Fruit fly (Drosophila melanogaster): ENCODE measurements around the gene bma.

The bma gene

DNA sequence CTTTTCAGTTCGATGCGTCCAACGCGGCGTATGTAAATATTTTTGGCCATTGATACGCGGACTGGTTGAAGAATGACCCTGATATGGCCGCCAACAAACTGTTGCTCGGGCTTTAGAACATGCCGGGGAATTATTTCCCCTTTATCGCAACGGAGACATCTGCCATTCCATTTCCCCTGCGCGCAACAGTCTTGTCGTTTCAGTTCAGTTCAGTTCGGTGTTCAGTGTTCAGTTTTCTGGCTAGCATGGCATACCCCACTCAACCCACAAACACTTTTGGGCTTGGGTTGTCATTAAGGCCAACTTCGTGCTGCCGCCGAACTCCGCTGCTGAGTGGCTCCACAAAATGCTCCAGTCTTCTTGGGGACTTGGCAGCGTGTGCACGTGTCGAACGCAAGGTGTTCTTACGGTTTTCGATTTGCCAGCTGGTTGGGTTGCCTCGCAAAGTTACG lies at the start of gene bma:
Gene bma (plus strand): TSS at position 402 of the 452 bp plus-strand sequence.
- TF ChIP-seq psq (optimal IDR thresholded peaks at IDR 0.05), result no peak
- TF ChIP-seq pan (optimal IDR thresholded peaks at IDR 0.05), result no peak
- TF ChIP-seq Dll (optimal IDR thresholded peaks at IDR 0.05), result no peak
- TF ChIP-seq CG8478 (optimal IDR thresholded peaks at IDR 0.05), result no peak
- TF ChIP-seq usp (GFP tag; optimal IDR thresholded peaks at IDR 0.05), result no peak
- TF ChIP-seq EcR (GFP tag; optimal IDR thresholded peaks at IDR 0.05), result no peak

DNA sequence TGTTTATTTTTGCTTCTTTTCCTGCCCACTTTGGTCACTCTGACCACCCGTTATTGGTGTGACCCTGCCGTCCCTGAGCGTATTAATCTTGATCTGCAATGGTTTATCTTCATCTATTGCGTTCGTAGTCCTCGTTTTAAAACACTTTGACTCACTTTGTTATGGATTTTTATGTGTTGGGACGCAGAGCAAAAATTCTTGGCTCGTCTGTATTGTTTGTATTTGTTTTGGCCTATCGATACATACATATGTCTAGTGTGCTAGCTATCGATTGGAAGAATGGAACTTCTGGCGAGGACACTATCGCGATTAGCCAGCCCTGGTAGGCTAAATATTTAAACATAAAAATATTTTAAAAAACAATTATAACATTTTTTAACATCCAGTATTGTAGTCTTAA lies 48.3 kb upstream of the bma start, which contains the start of gene CG10809:
Gene CG10809 (minus strand): TSS at position 266 of the 400 bp plus-strand sequence.
- TF ChIP-seq Dll (optimal IDR thresholded peaks at IDR 0.05) (no peak), pan (optimal IDR thresholded peaks at IDR 0.05) (no peak), EcR (GFP tag; optimal IDR thresholded peaks at IDR 0.05) (no peak), CG8478 (optimal IDR thresholded peaks at IDR 0.05) (no peak), usp (GFP tag; optimal IDR thresholded peaks at IDR 0.05) (no peak), psq (optimal IDR thresholded peaks at IDR 0.05) (no peak)

- TF ChIP-seq CG8478 (optimal IDR thresholded peaks at IDR 0.05) (no peak), pan (optimal IDR thresholded peaks at IDR 0.05) (no peak), usp (GFP tag; optimal IDR thresholded peaks at IDR 0.05) (no peak), psq (optimal IDR thresholded peaks at IDR 0.05) (no peak), Dll (optimal IDR thresholded peaks at IDR 0.05) (no peak), EcR (GFP tag; optimal IDR thresholded peaks at IDR 0.05) (no peak)
Measured at dm6 chr3L:9863656-9864055, 44.3 kb upstream of the bma start.

DNA sequence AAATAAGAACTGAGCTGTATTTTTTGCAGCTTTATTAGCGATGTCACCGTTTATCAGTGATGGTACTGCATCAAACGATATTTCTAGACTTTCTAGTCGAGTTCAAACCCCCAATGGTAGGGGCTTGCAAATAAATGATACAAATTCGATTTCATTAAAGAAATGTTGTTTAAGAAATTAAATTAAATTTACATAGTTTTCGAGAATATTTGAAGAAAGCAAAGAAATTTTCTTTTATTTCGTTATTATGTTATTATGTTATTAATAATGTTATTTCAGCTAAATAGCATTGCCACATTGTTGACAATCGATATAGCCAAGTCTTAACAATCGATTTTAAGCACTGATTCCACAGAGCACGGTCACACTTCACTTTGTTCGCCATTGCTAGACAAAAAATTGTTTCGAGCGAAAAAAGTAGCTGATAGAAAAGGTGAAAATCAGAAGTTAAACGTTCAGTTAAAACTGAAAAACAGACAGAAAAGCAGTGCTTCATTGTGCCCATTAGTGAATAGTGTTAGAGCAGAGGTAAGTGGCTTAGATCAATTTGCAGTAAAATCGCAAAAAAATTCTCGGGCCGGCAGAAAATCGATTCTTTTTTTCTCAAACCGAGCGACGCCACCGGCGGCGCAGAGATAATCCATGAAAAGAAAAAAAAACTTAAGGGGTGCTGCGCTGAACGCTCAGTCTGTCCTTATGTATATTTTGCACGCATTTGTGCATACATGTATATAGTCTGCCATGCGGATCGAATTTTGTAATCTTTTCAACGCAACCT lies 43.5 kb upstream of the bma start, which contains the start of the genes iPLA2-VIA and Ciz1:
Gene iPLA2-VIA (minus strand): TSS at position 75 of the 778 bp plus-strand sequence.
Gene Ciz1 (plus strand): TSS at position 365 of the 778 bp plus-strand sequence.
- TF ChIP-seq CG8478 (optimal IDR thresholded peaks at IDR 0.05) (no peak), usp (GFP tag; optimal IDR thresholded peaks at IDR 0.05) (no peak), psq (optimal IDR thresholded peaks at IDR 0.05) (no peak), Dll (optimal IDR thresholded peaks at IDR 0.05) (no peak), EcR (GFP tag; optimal IDR thresholded peaks at IDR 0.05) (no peak), pan (optimal IDR thresholded peaks at IDR 0.05) (no peak)

- TF ChIP-seq CG8478 (optimal IDR thresholded peaks at IDR 0.05) (no peak), psq (optimal IDR thresholded peaks at IDR 0.05) (no peak), Dll (optimal IDR thresholded peaks at IDR 0.05) (no peak), pan (optimal IDR thresholded peaks at IDR 0.05) (no peak), EcR (GFP tag; optimal IDR thresholded peaks at IDR 0.05) (no peak), usp (GFP tag; optimal IDR thresholded peaks at IDR 0.05) (no peak)
Measured at dm6 chr3L:9865053-9865442, 42.9 kb upstream of the bma start.

- no peak for TF ChIP-seq EcR (GFP tag; optimal IDR thresholded peaks at IDR 0.05)
Measured at dm6 chr3L:9872035-9872434, 35.9 kb upstream of the bma start.

dm6 chr3L:9878685-9879084 lies 29.2 kb upstream of the bma start, which contains the start of gene CG34382:
TSS of gene CG34382 (plus strand) at chr3L:9878985.
- TF ChIP-seq CG8478 (optimal IDR thresholded peaks at IDR 0.05) (no peak), usp (GFP tag; optimal IDR thresholded peaks at IDR 0.05) (no peak), Dll (optimal IDR thresholded peaks at IDR 0.05) (no peak), pan (optimal IDR thresholded peaks at IDR 0.05) (no peak), EcR (GFP tag; optimal IDR thresholded peaks at IDR 0.05) (no peak), psq (optimal IDR thresholded peaks at IDR 0.05) (no peak)

dm6 chr3L:9888630-9889130 lies 19.2 kb upstream of the bma start, which contains the start of the genes Taf2 and CalpB:
TSS of gene Taf2 (minus strand) at chr3L:9888683.
TSS of gene CalpB (plus strand) at chr3L:9888762.
- TF ChIP-seq psq (optimal IDR thresholded peaks at IDR 0.05), result no peak
- no peak for TF ChIP-seq pan (optimal IDR thresholded peaks at IDR 0.05)
- TF ChIP-seq usp (GFP tag; optimal IDR thresholded peaks at IDR 0.05), result no peak
- no peak for TF ChIP-seq Dll (optimal IDR thresholded peaks at IDR 0.05)
- TF ChIP-seq CG8478 (optimal IDR thresholded peaks at IDR 0.05), result no peak
- TF ChIP-seq EcR (GFP tag; optimal IDR thresholded peaks at IDR 0.05), result no peak

dm6 chr3L:9893983-9894382 lies 13.9 kb upstream of the bma start:
- no peak for TF ChIP-seq CG8478 (optimal IDR thresholded peaks at IDR 0.05)
- TF ChIP-seq pan (optimal IDR thresholded peaks at IDR 0.05), result no peak
- TF ChIP-seq Dll (optimal IDR thresholded peaks at IDR 0.05), result no peak
- TF ChIP-seq EcR (GFP tag; optimal IDR thresholded peaks at IDR 0.05), result no peak
- TF ChIP-seq usp (GFP tag; optimal IDR thresholded peaks at IDR 0.05), result no peak
- TF ChIP-seq psq (optimal IDR thresholded peaks at IDR 0.05), result no peak

DNA sequence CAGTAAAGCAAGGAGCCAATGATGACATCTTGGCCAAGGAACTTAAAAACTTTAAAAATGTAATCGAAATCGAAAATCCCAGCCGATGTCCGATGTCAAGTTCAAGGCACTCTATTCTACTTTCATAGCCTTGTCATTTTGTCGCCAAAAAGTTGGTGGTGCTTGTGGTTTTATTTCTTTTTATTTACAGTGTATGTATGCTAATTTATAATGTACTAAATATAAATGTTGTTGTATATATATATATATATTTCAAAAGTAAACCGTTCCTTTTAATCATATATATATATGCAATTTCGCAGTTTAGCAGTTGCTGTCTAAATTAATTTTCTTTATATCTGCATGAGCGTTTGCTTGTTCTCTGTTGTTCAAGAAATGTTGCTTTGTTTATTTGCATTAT lies 13.3 kb upstream of the bma start, which contains the start of the genes CG6709 and Hez:
Gene CG6709 (minus strand): TSS at position 101 of the 400 bp plus-strand sequence.
Gene Hez (minus strand): TSS at position 101 of the 400 bp plus-strand sequence.
- TF ChIP-seq usp (GFP tag; optimal IDR thresholded peaks at IDR 0.05) (no peak), Dll (optimal IDR thresholded peaks at IDR 0.05) (no peak), EcR (GFP tag; optimal IDR thresholded peaks at IDR 0.05) (no peak), psq (optimal IDR thresholded peaks at IDR 0.05) (no peak), pan (optimal IDR thresholded peaks at IDR 0.05) (no peak), CG8478 (optimal IDR thresholded peaks at IDR 0.05) (no peak)

- TF ChIP-seq CG8478 (optimal IDR thresholded peaks at IDR 0.05) (no peak), pan (optimal IDR thresholded peaks at IDR 0.05) (no peak), Dll (optimal IDR thresholded peaks at IDR 0.05) (no peak)
Measured at dm6 chr3L:9897164-9897783, 10.6 kb upstream of the bma start.

DNA sequence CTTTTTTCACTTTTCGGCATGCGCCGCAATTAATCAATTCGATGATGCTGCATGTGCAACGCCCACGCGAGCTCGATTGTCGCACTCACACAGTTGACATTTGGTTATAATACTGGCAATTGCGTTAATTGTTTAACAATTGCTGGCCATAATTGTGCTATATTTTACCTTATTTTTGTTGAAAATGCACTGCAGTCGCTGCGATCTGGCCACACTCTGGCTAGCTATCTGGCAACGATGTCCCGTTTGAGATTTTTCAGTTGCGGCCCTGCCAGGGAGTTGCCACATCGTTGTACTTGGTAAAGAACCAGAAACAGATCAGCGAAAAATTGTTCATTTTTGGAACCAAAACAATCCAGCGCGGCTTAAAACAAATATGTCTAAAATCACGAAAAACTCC lies 9.6 kb upstream of the bma start, which contains the start of the genes CG6707 and CG46387:
Gene CG6707 (minus strand): TSS at position 221 of the 400 bp plus-strand sequence.
Gene CG46387 (plus strand): TSS at position 272 of the 400 bp plus-strand sequence.
- no peak for TF ChIP-seq EcR (GFP tag; optimal IDR thresholded peaks at IDR 0.05)
- TF ChIP-seq psq (optimal IDR thresholded peaks at IDR 0.05), result no peak
- TF ChIP-seq usp (GFP tag; optimal IDR thresholded peaks at IDR 0.05), result no peak
- TF ChIP-seq Dll (optimal IDR thresholded peaks at IDR 0.05), result no peak
- no peak for TF ChIP-seq CG8478 (optimal IDR thresholded peaks at IDR 0.05)

Data from whole organism.